Worm (Caenorhabditis elegans): ENCODE measurements around the gene ech-2.

DNA sequence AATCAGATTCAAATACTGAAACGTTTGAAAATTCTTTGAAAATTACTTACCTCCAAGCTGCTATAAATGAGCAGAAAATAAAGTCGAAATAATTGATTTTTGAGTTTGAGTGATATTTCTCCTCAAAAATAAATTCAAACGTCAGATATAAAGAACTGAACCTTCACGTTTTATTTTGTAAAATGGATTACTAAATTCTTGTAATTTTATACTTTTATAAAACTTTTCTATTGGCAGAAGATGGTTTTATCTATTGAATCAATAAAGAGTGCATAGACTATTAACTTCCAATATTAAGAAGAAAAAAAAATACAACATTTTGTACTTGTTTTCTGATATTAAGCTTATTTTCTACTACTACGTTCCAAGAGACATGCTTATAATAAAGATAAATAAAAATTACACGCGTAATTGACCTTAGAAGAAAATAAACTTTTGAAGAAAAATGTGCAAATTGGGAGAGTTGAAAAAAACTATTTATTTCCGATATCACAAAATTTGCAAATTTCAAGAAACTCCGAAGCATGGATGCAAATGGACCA, 8.3 kb downstream of the ech-2 start, which contains the start of the genes F38H4.6 and F38H4.4:
- no peak for TF ChIP-seq nhr-77 (tag; optimal IDR thresholded peaks at IDR 0.05)
- no peak for TF ChIP-seq unc-39 (tag; optimal IDR thresholded peaks at IDR 0.05)
- no peak for TF ChIP-seq skn-1 (tag; optimal IDR thresholded peaks at IDR 0.05)
- no peak for TF ChIP-seq nhr-11 (tag; optimal IDR thresholded peaks at IDR 0.05)
- TF ChIP-seq ceh-82 (tag; optimal IDR thresholded peaks at IDR 0.05), result no peak
- TF ChIP-seq aly-2 (tag; optimal IDR thresholded peaks at IDR 0.05), result no peak
- TF ChIP-seq aha-1 (tag), result no peak
- no peak for TF ChIP-seq lsy-2 (tag; optimal IDR thresholded peaks at IDR 0.05)
- TF ChIP-seq fkh-10 (GFP tag; optimal IDR thresholded peaks at IDR 0.05), result no peak
- no peak for TF ChIP-seq ama-1 (optimal IDR thresholded peaks at IDR 0.05)
- TF ChIP-seq zip-2 (tag; optimal IDR thresholded peaks at IDR 0.05), result no peak
- TF ChIP-seq Y5F2A.4 (GFP tag; optimal IDR thresholded peaks at IDR 0.05), result no peak
- no peak for TF ChIP-seq R02D3.7 (tag; optimal IDR thresholded peaks at IDR 0.05)
